Worm (Caenorhabditis elegans) whole organism, L4 larva: Measurements from ENCODE around the gene ZK218.3.

ENCODE experiments used
- F37D6.2 ChIP-seq: sonication (generic microtip); optimal IDR thresholded peaks from 2 replicates; lab custom pipeline; 2016; ENCODE audit warnings: mild to moderate bottlenecking, missing genetic modification characterization, missing compliant biosample characterization
- aha-1 ChIP-seq: fragments of 150-350 bp; peaks from one replicate; lab custom pipeline; 2014; ENCODE audit warnings: missing biosample characterization, missing genetic modification characterization
- ama-1 ChIP-seq: fragments of 150-350 bp; optimal IDR thresholded peaks from 2 replicates; lab custom pipeline; 2014; ENCODE audit warnings: inconsistent platforms, mixed read lengths
- egl-27 ChIP-seq: sonication (generic microtip); optimal IDR thresholded peaks from 3 replicates; lab custom pipeline; 2017; ENCODE audit warnings: missing biosample characterization, missing genetic modification reagents, missing genetic modification characterization
- hlh-30 ChIP-seq: sonication (generic microtip); optimal IDR thresholded peaks from 2 replicates; lab custom pipeline; 2017; ENCODE audit warnings: antibody characterized with exemption, mild to moderate bottlenecking, missing genetic modification characterization, missing compliant biosample characterization; ENCODE audit not compliant: insufficient read depth
- nhr-10 ChIP-seq: fragments of 150-350 bp; optimal IDR thresholded peaks from 2 replicates; lab custom pipeline; 2014; ENCODE audit warnings: missing biosample characterization, missing genetic modification characterization
- pha-4 ChIP-seq, 2 experiments: fragments of 150-350 bp in 1 of 2; fragments of 200-800 bp in 1 of 2; sonication (Bioruptor generic) in 1 of 2; IDR thresholded peaks in 1 of 2; optimal IDR thresholded peaks in 1 of 2; 2 replicates each; pipeline versions ENCODE4 v1.3.6 to Lab custom; 2014 to 2022; ENCODE audit warnings: missing genetic modification characterization in 2 of 2, missing genetic modification reagents in 2 of 2, missing biosample characterization in 1 of 2, missing compliant biosample characterization in 1 of 2

ce11 chrV:17075900-17076299 is 22.7 kb downstream of the ZK218.3 start, which contains the start of gene str-125:
- TF ChIP-seq aha-1 (tag; lab: Kevin White, UChicago) (no peak), pha-4 (GFP tag; IDR thresholded peaks at IDR 0.05; lab: Robert Waterston, UW) (no peak), pha-4 (tag; optimal IDR thresholded peaks at IDR 0.05; lab: Kevin White, UChicago) (no peak), nhr-10 (tag; lab: Kevin White, UChicago) (no peak), ama-1 (lab: Kevin White, UChicago) (no peak), F37D6.2 (tag; lab: Kevin White, UChicago) (no peak), egl-27 (tag; lab: Kevin White, UChicago) (no peak), hlh-30 (tag; lab: Kevin White, UChicago) (no peak)
